Fruit fly (Drosophila melanogaster) whole organism, pupa: ENCODE measurements around the gene RagA-B.

Experiments used
- CG10348 ChIP-seq: fragments of 200-800 bp; sonication (Bioruptor generic); IDR thresholded peaks from 2 replicates; pipeline ENCODE4 v1.3.6; 2022; ENCODE audit warnings: missing biosample characterization, missing genetic modification characterization
- CG8159 ChIP-seq: fragments of 200-800 bp; sonication (Bioruptor generic); optimal IDR thresholded peaks from 3 replicates; lab custom pipeline; 2018; ENCODE audit warnings: missing biosample characterization, mild to moderate bottlenecking, missing genetic modification characterization, moderate library complexity
- D1 ChIP-seq: fragments of 200-800 bp; sonication (Bioruptor generic); optimal IDR thresholded peaks from 2 replicates; lab custom pipeline; 2018; ENCODE audit warnings: missing biosample characterization, mild to moderate bottlenecking, missing genetic modification characterization, moderate library complexity
- Snoo ChIP-seq: fragments of 200-800 bp; sonication (Bioruptor generic); optimal IDR thresholded peaks from 3 replicates; lab custom pipeline; 2017; ENCODE audit warnings: missing biosample characterization, mild to moderate bottlenecking, missing genetic modification characterization, inconsistent platforms
- gl ChIP-seq: fragments of 200-800 bp; sonication (Bioruptor generic); optimal IDR thresholded peaks from 2 replicates; lab custom pipeline; 2018; ENCODE audit warnings: missing biosample characterization, mild to moderate bottlenecking, missing genetic modification characterization

- TF ChIP-seq CG8159 (tag; lab: Kevin White, UChicago) (no peak), CG10348 (GFP tag; lab: Robert Waterston, UW) (no peak), Snoo (tag; lab: Kevin White, UChicago) (no peak), gl (tag; lab: Kevin White, UChicago) (no peak), D1 (tag; lab: Kevin White, UChicago) (no peak)
Observed at dm6 chr3R:8934930-8935329, 49.2 kb downstream of the RagA-B start, which contains the start of gene osk.
